Worm (Caenorhabditis elegans): ENCODE data around the gene W04G3.11.

Gene W04G3.11

DNA sequence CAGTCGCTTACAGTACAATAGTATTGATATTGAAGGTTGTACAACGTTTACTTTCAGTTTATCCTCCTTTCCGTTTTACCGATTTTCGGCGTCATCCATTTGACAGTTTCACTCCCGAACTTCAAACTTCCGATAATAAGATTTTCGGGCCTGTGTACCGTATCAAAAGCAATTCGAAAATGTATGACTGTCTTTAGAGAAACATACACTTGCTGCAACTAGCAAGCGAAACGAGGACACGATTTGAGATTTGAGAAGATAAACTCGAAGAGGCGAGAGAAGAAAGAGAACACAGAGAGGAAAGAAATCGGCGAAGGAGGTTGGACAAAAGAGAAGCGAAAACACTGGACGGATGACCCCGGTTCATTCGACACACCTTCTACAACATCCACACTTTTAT lies 27.1 kb upstream of the W04G3.11 start, which contains the start of gene lpr-5:
Gene lpr-5 (plus strand): TSS at position 220 of the 400 bp plus-strand sequence.
- TF ChIP-seq hnd-1 (tag; optimal IDR thresholded peaks at IDR 0.05) (no peak), F13C5.2 (tag; optimal IDR thresholded peaks at IDR 0.05) (no peak), ets-7 (tag; optimal IDR thresholded peaks at IDR 0.05) (no peak), scrt-1 (GFP tag; IDR thresholded peaks at IDR 0.05) (no peak), ama-1 (optimal IDR thresholded peaks at IDR 0.05) (no peak), B0310.2 (tag; optimal IDR thresholded peaks at IDR 0.05) (no peak), tbx-11 (GFP tag; IDR thresholded peaks at IDR 0.05) (no peak), hmg-4 (GFP tag; optimal IDR thresholded peaks at IDR 0.05) (no peak), ceh-13 (GFP tag; optimal IDR thresholded peaks at IDR 0.05) (no peak), pes-1 (GFP tag; IDR thresholded peaks at IDR 0.05) (no peak), hmbx-1 (tag; optimal IDR thresholded peaks at IDR 0.05) (no peak), sea-1 (GFP tag; conservative IDR thresholded peaks at IDR 0.05) (no peak), aly-1 (tag; optimal IDR thresholded peaks at IDR 0.05) (no peak), ceh-36 (tag; optimal IDR thresholded peaks at IDR 0.05) (no peak), tra-4 (tag; optimal IDR thresholded peaks at IDR 0.05) (no peak), flt-1 (GFP tag; IDR thresholded peaks at IDR 0.05) (no peak), tbx-37 (GFP tag; conservative IDR thresholded peaks at IDR 0.05) (no peak)

DNA sequence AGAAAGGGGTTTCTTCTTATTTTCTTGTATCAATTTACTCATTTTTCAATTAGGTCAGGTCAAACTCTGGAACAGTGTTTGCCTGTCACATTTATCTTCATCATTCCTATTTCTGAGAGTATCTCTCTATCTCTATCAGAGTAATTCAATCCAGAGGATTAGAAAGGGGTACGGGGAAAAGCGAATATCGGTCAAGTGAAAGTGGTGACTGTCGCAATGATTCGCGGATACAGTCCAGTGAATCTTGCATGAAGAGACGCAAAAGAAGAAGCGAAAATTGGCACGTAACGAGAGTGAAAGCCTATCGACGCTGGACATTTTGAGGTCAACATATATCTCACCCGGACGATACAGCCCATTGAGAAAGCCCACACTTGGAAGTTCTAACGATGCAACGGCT lies 24.2 kb upstream of the W04G3.11 start, which contains the start of gene lpr-4:
Gene lpr-4 (plus strand): TSS at position 328 of the 400 bp plus-strand sequence.
- TF ChIP-seq hmg-4 (GFP tag; optimal IDR thresholded peaks at IDR 0.05) (no peak), B0310.2 (tag; optimal IDR thresholded peaks at IDR 0.05) (no peak), tbx-11 (GFP tag; IDR thresholded peaks at IDR 0.05) (no peak), hmbx-1 (tag; optimal IDR thresholded peaks at IDR 0.05) (no peak), aly-1 (tag; optimal IDR thresholded peaks at IDR 0.05) (no peak), flt-1 (GFP tag; IDR thresholded peaks at IDR 0.05) (no peak), tbx-37 (GFP tag; conservative IDR thresholded peaks at IDR 0.05) (no peak), sea-1 (GFP tag; conservative IDR thresholded peaks at IDR 0.05) (no peak), ceh-36 (tag; optimal IDR thresholded peaks at IDR 0.05) (no peak), F13C5.2 (tag; optimal IDR thresholded peaks at IDR 0.05) (no peak), tra-4 (tag; optimal IDR thresholded peaks at IDR 0.05) (no peak), ets-7 (tag; optimal IDR thresholded peaks at IDR 0.05) (no peak), ceh-13 (GFP tag; optimal IDR thresholded peaks at IDR 0.05) (no peak), hnd-1 (tag; optimal IDR thresholded peaks at IDR 0.05) (no peak), ama-1 (optimal IDR thresholded peaks at IDR 0.05) (no peak), scrt-1 (GFP tag; IDR thresholded peaks at IDR 0.05) (no peak), pes-1 (GFP tag; IDR thresholded peaks at IDR 0.05) (no peak)

DNA sequence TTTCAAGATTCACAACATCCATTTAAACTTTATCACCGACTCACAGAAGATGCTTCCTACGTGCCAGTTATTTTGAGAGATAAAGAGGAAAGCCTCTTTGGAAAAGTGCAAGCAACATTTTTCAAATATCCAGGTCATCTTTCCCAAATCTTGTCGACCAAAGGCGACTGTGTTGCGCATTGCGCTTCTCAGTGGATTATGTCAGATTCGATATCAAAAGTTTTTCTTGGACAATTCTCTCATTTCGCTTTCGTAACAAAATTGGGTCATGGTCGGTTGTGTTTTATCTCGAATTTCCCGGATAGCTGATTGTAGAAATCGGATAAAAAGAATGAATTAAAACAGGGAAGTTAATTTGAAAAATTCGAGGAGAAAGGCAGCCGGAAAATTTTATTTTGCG lies 21.7 kb upstream of the W04G3.11 start:
- TF ChIP-seq hmg-4 (GFP tag; optimal IDR thresholded peaks at IDR 0.05) (no peak), aly-1 (tag; optimal IDR thresholded peaks at IDR 0.05) (no peak), pes-1 (GFP tag; IDR thresholded peaks at IDR 0.05) (no peak), F13C5.2 (tag; optimal IDR thresholded peaks at IDR 0.05) (no peak)

DNA sequence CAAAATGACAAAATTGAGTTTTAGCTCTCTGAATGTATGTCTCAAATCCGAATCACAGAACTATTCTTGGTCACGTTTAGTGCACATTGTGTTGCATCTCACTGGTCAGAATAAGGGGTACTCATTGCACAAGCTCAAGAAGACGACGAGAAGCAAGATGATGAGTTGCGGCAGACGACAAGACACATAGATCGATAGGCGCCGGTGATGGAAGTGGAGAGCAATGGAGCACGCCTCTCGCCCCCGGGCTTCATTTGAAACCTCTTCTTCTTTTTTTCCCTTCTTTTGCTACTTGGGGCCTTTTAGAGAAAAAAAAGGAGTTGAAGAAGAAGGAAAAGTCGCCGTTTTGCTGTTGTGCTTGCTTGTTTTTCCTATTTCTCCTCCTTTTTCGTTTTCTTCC lies 20.7 kb upstream of the W04G3.11 start, which contains the start of gene apt-9:
Gene apt-9 (plus strand): TSS at position 194 of the 400 bp plus-strand sequence.
- TF ChIP-seq scrt-1 (GFP tag; IDR thresholded peaks at IDR 0.05) (no peak), hnd-1 (tag; optimal IDR thresholded peaks at IDR 0.05) (no peak), tbx-11 (GFP tag; IDR thresholded peaks at IDR 0.05) (no peak), ceh-13 (GFP tag; optimal IDR thresholded peaks at IDR 0.05) (no peak), ceh-36 (tag; optimal IDR thresholded peaks at IDR 0.05) (no peak), aly-1 (tag; optimal IDR thresholded peaks at IDR 0.05) (no peak), ama-1 (optimal IDR thresholded peaks at IDR 0.05) (no peak), flt-1 (GFP tag; IDR thresholded peaks at IDR 0.05) (no peak), pes-1 (GFP tag; IDR thresholded peaks at IDR 0.05) (no peak), hmbx-1 (tag; optimal IDR thresholded peaks at IDR 0.05) (no peak), hmg-4 (GFP tag; optimal IDR thresholded peaks at IDR 0.05) (no peak), B0310.2 (tag; optimal IDR thresholded peaks at IDR 0.05) (no peak), F13C5.2 (tag; optimal IDR thresholded peaks at IDR 0.05) (no peak), tbx-37 (GFP tag; conservative IDR thresholded peaks at IDR 0.05) (no peak), ets-7 (tag; optimal IDR thresholded peaks at IDR 0.05) (no peak), sea-1 (GFP tag; conservative IDR thresholded peaks at IDR 0.05) (no peak), tra-4 (tag; optimal IDR thresholded peaks at IDR 0.05) (no peak)

DNA sequence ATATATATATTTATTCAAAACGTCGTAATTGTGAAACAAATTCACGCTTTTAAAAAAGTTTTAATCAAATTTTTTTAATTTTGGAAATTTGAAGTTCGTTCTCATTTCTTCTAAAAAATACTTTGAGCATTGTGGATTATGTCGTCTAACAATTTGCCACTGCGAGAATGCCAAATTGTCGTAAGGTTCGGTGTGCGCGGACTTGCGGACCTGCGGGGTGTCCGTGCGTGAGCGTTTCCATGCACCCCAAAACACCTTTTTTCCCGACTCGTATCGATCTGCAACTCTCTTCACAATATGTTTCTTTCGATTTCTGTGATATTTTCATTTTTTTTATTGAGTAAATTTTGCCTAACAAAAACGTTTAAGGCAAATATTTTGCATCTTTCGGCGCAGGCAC lies 16.3 kb upstream of the W04G3.11 start:
- TF ChIP-seq ets-7 (tag; optimal IDR thresholded peaks at IDR 0.05), result no peak
- TF ChIP-seq hmg-4 (GFP tag; optimal IDR thresholded peaks at IDR 0.05), result peak; percentile 29
- no peak for TF ChIP-seq tbx-37 (GFP tag; conservative IDR thresholded peaks at IDR 0.05)
- no peak for TF ChIP-seq F13C5.2 (tag; optimal IDR thresholded peaks at IDR 0.05)

DNA sequence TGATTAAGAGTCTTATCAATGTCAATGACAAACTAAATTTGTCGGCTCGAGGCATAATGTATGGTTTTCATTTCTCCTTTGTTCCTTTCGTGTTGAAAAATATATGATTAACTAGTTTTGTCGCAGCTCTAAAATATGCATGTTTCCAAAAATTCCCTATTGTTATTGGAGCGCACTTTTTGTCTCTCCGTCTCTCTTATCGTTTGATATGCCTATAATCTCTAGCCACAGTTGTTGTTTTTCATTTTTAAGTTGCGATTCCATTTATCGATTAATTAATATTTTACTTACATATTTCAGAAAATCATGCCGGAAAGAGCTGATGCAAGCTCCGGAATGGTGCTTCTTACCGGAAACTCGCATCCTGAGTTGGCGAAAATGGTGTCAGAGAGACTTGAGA lies 15.6 kb upstream of the W04G3.11 start, which contains the start of gene W04G3.5:
Gene W04G3.5 (plus strand): TSS at position 301 of the 400 bp plus-strand sequence.
- TF ChIP-seq pes-1 (GFP tag; IDR thresholded peaks at IDR 0.05) (no peak), tbx-11 (GFP tag; IDR thresholded peaks at IDR 0.05) (no peak), aly-1 (tag; optimal IDR thresholded peaks at IDR 0.05) (no peak), sea-1 (GFP tag; conservative IDR thresholded peaks at IDR 0.05) (no peak), hmbx-1 (tag; optimal IDR thresholded peaks at IDR 0.05) (no peak), flt-1 (GFP tag; IDR thresholded peaks at IDR 0.05) (no peak), ets-7 (tag; optimal IDR thresholded peaks at IDR 0.05) (no peak), tra-4 (tag; optimal IDR thresholded peaks at IDR 0.05) (no peak), ceh-36 (tag; optimal IDR thresholded peaks at IDR 0.05) (no peak), ceh-13 (GFP tag; optimal IDR thresholded peaks at IDR 0.05) (no peak)

DNA sequence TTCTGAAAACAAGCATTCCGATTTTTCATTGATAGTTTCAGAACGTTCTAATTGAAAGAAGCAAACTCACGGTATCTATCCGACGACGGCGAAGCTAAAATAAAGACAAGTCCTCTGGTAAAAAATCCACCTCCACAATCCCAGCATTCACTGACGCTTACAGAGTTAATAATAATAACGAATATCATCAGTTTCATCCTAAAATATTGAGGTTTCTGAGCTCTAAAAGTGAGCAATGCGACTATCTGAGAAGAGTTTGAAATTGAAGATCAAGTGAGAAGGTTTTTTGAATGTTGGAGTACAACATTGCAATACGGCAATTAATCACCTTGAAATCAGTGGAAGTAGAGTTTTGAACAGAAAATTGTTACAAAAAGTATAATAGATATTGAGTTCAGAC lies 12.5 kb upstream of the W04G3.11 start, which contains the start of gene W04G3.12:
Gene W04G3.12 (minus strand): TSS at position 311 of the 400 bp plus-strand sequence.
- TF ChIP-seq sea-1 (GFP tag; conservative IDR thresholded peaks at IDR 0.05) (no peak), aly-1 (tag; optimal IDR thresholded peaks at IDR 0.05) (no peak), hmg-4 (GFP tag; optimal IDR thresholded peaks at IDR 0.05) (no peak), ama-1 (optimal IDR thresholded peaks at IDR 0.05) (no peak), tbx-11 (GFP tag; IDR thresholded peaks at IDR 0.05) (no peak), F13C5.2 (tag; optimal IDR thresholded peaks at IDR 0.05) (no peak), scrt-1 (GFP tag; IDR thresholded peaks at IDR 0.05) (no peak), tbx-37 (GFP tag; conservative IDR thresholded peaks at IDR 0.05) (no peak), flt-1 (GFP tag; IDR thresholded peaks at IDR 0.05) (no peak), B0310.2 (tag; optimal IDR thresholded peaks at IDR 0.05) (no peak), pes-1 (GFP tag; IDR thresholded peaks at IDR 0.05) (no peak), ceh-13 (GFP tag; optimal IDR thresholded peaks at IDR 0.05) (no peak), hmbx-1 (tag; optimal IDR thresholded peaks at IDR 0.05) (no peak), tra-4 (tag; optimal IDR thresholded peaks at IDR 0.05) (no peak), ceh-36 (tag; optimal IDR thresholded peaks at IDR 0.05) (no peak), ets-7 (tag; optimal IDR thresholded peaks at IDR 0.05) (no peak), hnd-1 (tag; optimal IDR thresholded peaks at IDR 0.05) (no peak)

Measured in whole organism, early embryonic.